Worm (Caenorhabditis elegans) whole organism, L1 larva: ENCODE data around the gene str-44.
A peak's percentile ranks its signal among the peaks of the same experiment; 100 is the strongest.

Experiments used
- C16A3.4 ChIP-seq: fragments of 150-350 bp; optimal IDR thresholded peaks from 2 replicates; lab custom pipeline; 2014; ENCODE audit warnings: missing biosample characterization, missing genetic modification characterization
- C34B4.2 ChIP-seq: sonication (generic microtip); optimal IDR thresholded peaks from 2 replicates; lab custom pipeline; 2017; ENCODE audit warnings: mild to moderate bottlenecking, missing genetic modification characterization, missing compliant biosample characterization
- F16B12.6 ChIP-seq: fragments of 150-350 bp; optimal IDR thresholded peaks from 2 replicates; lab custom pipeline; 2014; ENCODE audit warnings: missing biosample characterization, missing genetic modification characterization
- Y116A8C.19 ChIP-seq: sonication (generic microtip); optimal IDR thresholded peaks from 2 replicates; lab custom pipeline; 2016; ENCODE audit warnings: missing compliant biosample characterization, missing genetic modification characterization, borderline replicate concordance
- ceh-63 ChIP-seq: fragments of 200-800 bp; sonication (Bioruptor generic); optimal IDR thresholded peaks from 2 replicates; lab custom pipeline; 2018; ENCODE audit warnings: mild to moderate bottlenecking, missing genetic modification characterization, missing compliant biosample characterization
- ceh-8 ChIP-seq: fragments of 200-800 bp; sonication (Bioruptor generic); optimal IDR thresholded peaks from 2 replicates; lab custom pipeline; 2018; ENCODE audit warnings: mild to moderate bottlenecking, missing genetic modification characterization, moderate library complexity, missing compliant biosample characterization
- ceh-82 ChIP-seq, 3 experiments: fragments of 150-350 bp in 1 of 3; sonication (generic microtip) in 2 of 3; optimal IDR thresholded peaks; 2 replicates each; lab custom pipeline; 2014 to 2017; ENCODE audit warnings: missing biosample characterization in 3 of 3, missing genetic modification characterization in 3 of 3
- ces-1 ChIP-seq: fragments of 150-350 bp; optimal IDR thresholded peaks from 2 replicates; lab custom pipeline; 2014; ENCODE audit warnings: missing biosample characterization, missing genetic modification reagents, missing genetic modification characterization
- dpl-1 ChIP-seq, 3 experiments: fragments of 150-350 bp in 2 of 3; sonication (generic microtip) in 1 of 3; optimal IDR thresholded peaks; 2 replicates each; lab custom pipeline; 2014 to 2017; ENCODE audit warnings: missing biosample characterization in 3 of 3, missing genetic modification characterization in 3 of 3, missing genetic modification reagents in 3 of 3
- efl-1 ChIP-seq, 4 experiments: fragments of 150-350 bp; optimal IDR thresholded peaks in 3 of 4; peaks in 1 of 4; 1 replicate in 1 of 4; 2 replicates in 3 of 4; lab custom pipeline; 2014; ENCODE audit warnings: missing biosample characterization in 2 of 4, missing genetic modification characterization in 2 of 4, missing genetic modification reagents in 2 of 4
- egl-13 ChIP-seq: sonication (generic microtip); optimal IDR thresholded peaks from 2 replicates; lab custom pipeline; 2016; ENCODE audit warnings: missing genotype, missing genetic modification reagents, missing genetic modification characterization, missing compliant biosample characterization
- elt-3 ChIP-seq, 6 experiments: fragments of 150-350 bp in 1 of 6; sonication (generic microtip); optimal IDR thresholded peaks; 2 replicates each; lab custom pipeline; 2017 to 2018; ENCODE audit warnings: missing biosample characterization in 6 of 6, missing genetic modification characterization in 6 of 6, inconsistent platforms in 1 of 6
- ets-5 ChIP-seq: fragments of 200-800 bp; sonication (Bioruptor generic); IDR thresholded peaks from 2 replicates; pipeline ENCODE4 v1.3.6; 2022; ENCODE audit warnings: missing genetic modification characterization, missing compliant biosample characterization
- fkh-8 ChIP-seq: sonication (generic microtip); optimal IDR thresholded peaks from 2 replicates; lab custom pipeline; 2016; ENCODE audit warnings: mild to moderate bottlenecking, missing genetic modification characterization, missing compliant biosample characterization
- fos-1 ChIP-seq: fragments of 150-350 bp; optimal IDR thresholded peaks from 2 replicates; lab custom pipeline; 2014; ENCODE audit warnings: missing biosample characterization, missing genetic modification characterization
- hlh-4 ChIP-seq: sonication (generic microtip); optimal IDR thresholded peaks from 2 replicates; lab custom pipeline; 2016; ENCODE audit warnings: mild to moderate bottlenecking, missing genetic modification characterization, missing compliant biosample characterization
- lin-14 ChIP-seq: fragments of 200-800 bp; sonication (Bioruptor generic); optimal IDR thresholded peaks from 2 replicates; lab custom pipeline; 2018; ENCODE audit warnings: mild to moderate bottlenecking, missing genetic modification characterization, moderate library complexity, missing compliant biosample characterization
- lin-15B ChIP-seq: fragments of 150-350 bp; sonication (generic microtip); optimal IDR thresholded peaks from 3 replicates; lab custom pipeline; 2014; ENCODE audit warnings: missing biosample characterization, missing genetic modification characterization
- lin-35 ChIP-seq, 2 experiments: fragments of 150-350 bp; optimal IDR thresholded peaks; 2 replicates each; lab custom pipeline; 2014; ENCODE audit warnings: missing biosample characterization in 2 of 2, missing genetic modification characterization in 2 of 2, missing genetic modification reagents in 2 of 2
- lir-3 ChIP-seq: sonication (generic microtip); optimal IDR thresholded peaks from 2 replicates; lab custom pipeline; 2016; ENCODE audit warnings: mild to moderate bottlenecking, missing genetic modification characterization, moderate library complexity, missing compliant biosample characterization; ENCODE audit not compliant: poor library complexity
- lsy-2 ChIP-seq, 2 experiments: fragments of 150-350 bp; optimal IDR thresholded peaks; 2 replicates each; lab custom pipeline; 2014; ENCODE audit warnings: missing biosample characterization in 2 of 2, missing genetic modification characterization in 2 of 2
- mdl-1 ChIP-seq, 2 experiments: fragments of 150-350 bp; optimal IDR thresholded peaks; 2 replicates each; lab custom pipeline; 2014 to 2017; ENCODE audit warnings: missing biosample characterization in 2 of 2, missing genetic modification characterization in 2 of 2, inconsistent platforms in 1 of 2
- mep-1 ChIP-seq: fragments of 150-350 bp; optimal IDR thresholded peaks from 2 replicates; lab custom pipeline; 2014; ENCODE audit warnings: missing biosample characterization, missing genetic modification characterization
- nhr-20 ChIP-seq: sonication (generic microtip); optimal IDR thresholded peaks from 2 replicates; lab custom pipeline; 2016; ENCODE audit warnings: mild to moderate bottlenecking, missing genetic modification characterization, missing compliant biosample characterization
- nhr-71 ChIP-seq: sonication (generic microtip); optimal IDR thresholded peaks from 2 replicates; lab custom pipeline; 2016; ENCODE audit warnings: mild to moderate bottlenecking, missing genetic modification characterization, moderate library complexity, missing compliant biosample characterization
- nhr-76 ChIP-seq: sonication (generic microtip); optimal IDR thresholded peaks from 2 replicates; lab custom pipeline; 2017; ENCODE audit warnings: missing biosample characterization, missing genetic modification characterization
- nhr-85 ChIP-seq: sonication (generic microtip); peaks from one replicate; lab custom pipeline; 2016; ENCODE audit warnings: missing genetic modification characterization, inconsistent platforms, missing compliant biosample characterization
- pag-3 ChIP-seq: sonication (generic microtip); optimal IDR thresholded peaks from 2 replicates; lab custom pipeline; 2017; ENCODE audit warnings: missing genetic modification characterization, mild to moderate bottlenecking, missing compliant biosample characterization, antibody characterized with exemption, borderline replicate concordance; ENCODE audit not compliant: insufficient read depth
- pax-3 ChIP-seq: fragments of 200-800 bp; sonication (Bioruptor generic); optimal IDR thresholded peaks from 2 replicates; lab custom pipeline; 2018; ENCODE audit warnings: mild to moderate bottlenecking, missing genetic modification characterization, moderate library complexity, missing compliant biosample characterization
- rnt-1 ChIP-seq: sonication (generic microtip); optimal IDR thresholded peaks from 2 replicates; lab custom pipeline; 2016; ENCODE audit warnings: mild to moderate bottlenecking, missing genetic modification characterization, moderate library complexity, missing compliant biosample characterization
- skn-1 ChIP-seq: fragments of 150-350 bp; optimal IDR thresholded peaks from 2 replicates; lab custom pipeline; 2014; ENCODE audit warnings: missing biosample characterization, missing genetic modification characterization
- snu-23 ChIP-seq: sonication (generic microtip); optimal IDR thresholded peaks from 2 replicates; lab custom pipeline; 2016; ENCODE audit warnings: missing genetic modification characterization, missing compliant biosample characterization
- sox-4 ChIP-seq: sonication (generic microtip); optimal IDR thresholded peaks from 2 replicates; lab custom pipeline; 2016; ENCODE audit warnings: missing genetic modification characterization, missing compliant biosample characterization
- tlp-1 ChIP-seq: fragments of 150-350 bp; optimal IDR thresholded peaks from 2 replicates; lab custom pipeline; 2014; ENCODE audit warnings: missing biosample characterization, missing genetic modification characterization
- xbp-1 ChIP-seq: sonication (generic microtip); optimal IDR thresholded peaks from 2 replicates; lab custom pipeline; 2016; ENCODE audit warnings: missing genetic modification characterization, missing compliant biosample characterization
- zip-4 ChIP-seq: fragments of 200-800 bp; sonication (Bioruptor generic); optimal IDR thresholded peaks from 2 replicates; lab custom pipeline; 2018; ENCODE audit warnings: mild to moderate bottlenecking, missing genetic modification characterization, moderate library complexity, missing compliant biosample characterization
- ztf-4 ChIP-seq: fragments of 150-350 bp; optimal IDR thresholded peaks from 2 replicates; lab custom pipeline; 2014; ENCODE audit warnings: missing biosample characterization, missing genetic modification characterization

The str-44 gene

DNA sequence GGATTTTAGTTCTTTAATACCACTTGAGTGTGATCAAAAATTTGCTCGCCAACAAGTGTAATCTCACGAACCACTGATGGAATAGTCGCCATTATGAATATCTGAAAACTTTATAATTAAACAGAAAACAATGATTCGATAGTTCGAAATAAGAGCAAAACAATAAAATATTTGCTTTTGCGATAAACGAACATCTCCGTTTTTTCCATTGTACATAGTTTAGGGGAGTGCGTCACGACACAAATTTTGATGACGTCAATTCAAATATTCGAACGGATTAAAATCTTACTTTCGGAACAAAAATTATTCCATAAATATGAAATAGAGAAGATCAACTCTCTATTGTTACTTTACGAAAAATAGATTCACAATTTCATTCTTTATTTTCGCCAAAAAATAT, 43.0 kb upstream of the str-44 start, which contains the start of gene mutd-1:
Gene mutd-1, minus strand, starts transcription at position 101 of the 400 bp plus-strand sequence.
- TF ChIP-seq ztf-4, result no peak
- TF ChIP-seq mep-1 (tag; lab: Kevin White, UChicago), result no peak
- TF ChIP-seq ceh-63 (GFP tag; lab: Kevin White, UChicago), result no peak
- no peak for TF ChIP-seq C16A3.4
- TF ChIP-seq pax-3 (tag; lab: Kevin White, UChicago), result no peak
- no peak for TF ChIP-seq snu-23 (GFP tag; lab: Kevin White, UChicago)

DNA sequence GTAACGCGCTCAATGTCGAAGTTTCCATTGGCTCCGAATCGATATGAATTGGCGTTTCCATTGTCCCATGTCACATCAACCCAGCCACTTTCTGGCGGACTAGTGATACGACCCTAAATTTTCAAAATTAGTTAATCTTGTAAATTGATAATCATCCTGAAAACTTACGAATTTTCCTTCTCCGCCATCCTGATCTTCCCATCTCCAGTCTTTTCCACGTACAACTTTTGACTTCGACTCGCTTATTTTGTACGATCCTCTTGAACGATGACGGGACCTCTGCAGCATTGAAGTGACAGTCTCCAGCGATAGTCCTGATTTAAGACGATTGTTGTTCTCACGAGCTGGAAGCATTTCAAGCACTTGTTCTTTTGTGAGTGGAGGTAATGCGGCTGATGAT, 37.8 kb upstream of the str-44 start:
- TF ChIP-seq fos-1 (no peak), nhr-85 (no peak)

DNA sequence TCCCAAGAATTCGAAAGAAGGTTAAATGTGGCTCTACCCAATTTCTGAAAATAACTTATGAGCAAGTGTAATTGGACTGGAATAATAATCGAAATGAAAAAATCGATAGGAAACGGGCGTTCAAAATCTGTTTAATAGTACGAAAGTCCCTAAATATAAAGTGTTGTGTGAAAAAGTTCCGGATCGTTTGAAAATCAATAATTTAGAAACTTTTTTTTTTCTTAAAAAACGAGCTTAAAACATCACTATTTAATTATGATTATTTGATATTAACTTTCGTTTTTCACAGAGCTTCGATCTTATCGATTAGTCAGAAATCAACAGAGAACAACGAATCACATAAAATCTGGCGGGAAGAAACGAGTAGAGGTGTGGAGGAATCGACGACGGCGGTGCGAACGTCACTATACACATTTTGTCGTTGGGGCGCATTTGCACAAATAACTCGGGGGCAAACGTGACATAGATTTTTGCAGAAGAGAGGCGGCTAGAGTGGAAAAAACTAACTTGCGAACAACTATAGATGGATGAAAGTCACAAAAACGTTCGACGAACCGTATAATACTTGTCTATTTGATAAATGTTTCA, 32.2 kb upstream of the str-44 start, which contains the start of gene hecd-1:
Gene hecd-1, minus strand, starts transcription at position 51 of the 588 bp plus-strand sequence.
- TF ChIP-seq nhr-20 (tag; lab: Kevin White, UChicago) (no peak), nhr-71 (tag; lab: Kevin White, UChicago) (no peak), elt-3 (tag; optimal IDR thresholded peaks at IDR 0.05; lab: Kevin White, UChicago) (no peak), ceh-8 (GFP tag; lab: Kevin White, UChicago) (no peak), efl-1 (optimal IDR thresholded peaks at IDR 0.05; lab: Kevin White, UChicago) (peak in 1 of 2 experiments; percentile 29), efl-1 (GFP tag; optimal IDR thresholded peaks at IDR 0.05 in 1 of 2; lab: Kevin White, UChicago) (peak; percentile 32 to 83), ceh-82 (tag; optimal IDR thresholded peaks at IDR 0.05; lab: Kevin White, UChicago) (peak in 1 of 3 experiments; percentile 29), ets-5 (GFP tag; lab: Robert Waterston, UW) (no peak), C34B4.2 (no peak), lin-15B (peak; percentile 16), zip-4 (GFP tag; lab: Kevin White, UChicago) (no peak), tlp-1 (tag; lab: Kevin White, UChicago) (no peak), ces-1 (GFP tag; lab: Kevin White, UChicago) (no peak), C16A3.4 (peak; percentile 5), F16B12.6 (tag; lab: Kevin White, UChicago) (peak; percentile 26), lir-3 (tag; lab: Kevin White, UChicago) (no peak), egl-13 (tag; lab: Kevin White, UChicago) (no peak), mdl-1 (tag; optimal IDR thresholded peaks at IDR 0.05; lab: Kevin White, UChicago) (peak in 1 of 2 experiments; percentile 46), lin-35 (GFP tag; optimal IDR thresholded peaks at IDR 0.05; lab: Kevin White, UChicago) (peak in 1 of 2 experiments; percentile 55), lin-14 (GFP tag; lab: Kevin White, UChicago) (peak; percentile 76), xbp-1 (peak; percentile 8), lsy-2 (tag; optimal IDR thresholded peaks at IDR 0.05; lab: Kevin White, UChicago) (peak in 1 of 2 experiments; percentile 49), fkh-8 (tag; lab: Kevin White, UChicago) (peak; percentile 26), fos-1 (no peak), dpl-1 (GFP tag; optimal IDR thresholded peaks at IDR 0.05; lab: Kevin White, UChicago) (peak in 2 of 3 experiments; percentile 2 to 44)
- TF ChIP-seq, all 84 proteins: peak for 12

DNA sequence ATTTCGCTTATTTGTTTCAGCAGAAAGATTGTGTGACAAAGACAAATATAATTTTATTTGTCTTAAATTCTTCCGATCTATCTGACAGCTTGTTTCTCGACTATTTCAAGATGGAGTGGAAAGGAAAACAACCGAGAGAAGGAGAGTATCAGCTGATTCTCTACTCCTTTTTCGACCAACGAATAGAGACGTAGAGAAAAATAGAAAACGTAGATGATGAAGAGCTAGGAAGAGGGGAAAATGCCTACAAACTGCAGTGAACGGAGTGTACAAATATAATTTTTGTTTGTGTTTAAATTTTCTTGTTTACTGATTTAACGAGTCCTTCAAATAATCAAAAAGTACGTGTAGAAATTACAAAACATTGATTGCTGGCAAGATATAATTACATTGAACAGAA, 29.3 kb upstream of the str-44 start:
- TF ChIP-seq F16B12.6 (tag; lab: Kevin White, UChicago) (peak; percentile 47), Y116A8C.19 (tag; lab: Kevin White, UChicago) (no peak), snu-23 (GFP tag; lab: Kevin White, UChicago) (peak; percentile 14), lin-35 (GFP tag; optimal IDR thresholded peaks at IDR 0.05; lab: Kevin White, UChicago) (peak in 1 of 2 experiments; percentile 36), dpl-1 (GFP tag; optimal IDR thresholded peaks at IDR 0.05; lab: Kevin White, UChicago) (peak in 1 of 3 experiments; percentile 29), tlp-1 (tag; lab: Kevin White, UChicago) (no peak), sox-4 (tag; lab: Kevin White, UChicago) (no peak), lsy-2 (tag; optimal IDR thresholded peaks at IDR 0.05; lab: Kevin White, UChicago) (peak in 1 of 2 experiments; percentile 69), hlh-4 (tag; lab: Kevin White, UChicago) (no peak), nhr-85 (peak; percentile 20), pag-3 (tag; lab: Kevin White, UChicago) (no peak), ceh-82 (tag; optimal IDR thresholded peaks at IDR 0.05; lab: Kevin White, UChicago) (peak in 1 of 3 experiments; percentile 3), C16A3.4 (no peak), rnt-1 (peak; percentile 12), lin-14 (GFP tag; lab: Kevin White, UChicago) (peak; percentile 53), skn-1 (tag; lab: Kevin White, UChicago) (no peak), nhr-76 (tag; lab: Kevin White, UChicago) (no peak), C34B4.2 (no peak), efl-1 (optimal IDR thresholded peaks at IDR 0.05; lab: Kevin White, UChicago) (peak; percentile 10 to 14), efl-1 (GFP tag; optimal IDR thresholded peaks at IDR 0.05 in 1 of 2; lab: Kevin White, UChicago) (peak in 1 of 2 experiments; percentile 89)
- TF ChIP-seq, all 84 proteins: peak for 10
